Worm (Caenorhabditis elegans) whole organism, midembryonic: ENCODE measurements around the gene C14E2.6.

Experiments used
- T22C8.4 ChIP-seq: fragments of 200-800 bp; sonication (Bioruptor generic); IDR thresholded peaks from 2 replicates; pipeline ENCODE4 v1.3.6; 2022; ENCODE audit warnings: missing genetic modification characterization, missing compliant biosample characterization
- cog-1 ChIP-seq: sonication (generic microtip); optimal IDR thresholded peaks from 2 replicates; lab custom pipeline; 2016; ENCODE audit warnings: missing genetic modification characterization, missing compliant biosample characterization
- flt-1 ChIP-seq: fragments of 200-800 bp; sonication (Bioruptor generic); IDR thresholded peaks from 2 replicates; pipeline ENCODE4 v1.3.6; 2022; ENCODE audit warnings: missing genetic modification characterization, missing compliant biosample characterization

ce11 chrX:1811436-1811835 lies 18.4 kb downstream of the C14E2.6 start, which contains the start of gene C14E2.3:
- TF ChIP-seq T22C8.4: no peak
- TF ChIP-seq flt-1 (GFP tag; lab: Robert Waterston, UW): no peak
- TF ChIP-seq cog-1 (tag; lab: Kevin White, UChicago): no peak
